Worm (Caenorhabditis elegans): ENCODE measurements around the gene R08C7.4.
A peak's percentile ranks its signal among the peaks of the same experiment; 100 is the strongest.

R08C7.4 gene

ce11 chrIV:4449843-4450242 lies 15.0 kb downstream of the R08C7.4 start (continued):
- TF ChIP-seq nhr-102 (tag; optimal IDR thresholded peaks at IDR 0.05) (peak; percentile 47), T26A8.4 (GFP tag; IDR thresholded peaks at IDR 0.05) (peak; percentile 53)

DNA sequence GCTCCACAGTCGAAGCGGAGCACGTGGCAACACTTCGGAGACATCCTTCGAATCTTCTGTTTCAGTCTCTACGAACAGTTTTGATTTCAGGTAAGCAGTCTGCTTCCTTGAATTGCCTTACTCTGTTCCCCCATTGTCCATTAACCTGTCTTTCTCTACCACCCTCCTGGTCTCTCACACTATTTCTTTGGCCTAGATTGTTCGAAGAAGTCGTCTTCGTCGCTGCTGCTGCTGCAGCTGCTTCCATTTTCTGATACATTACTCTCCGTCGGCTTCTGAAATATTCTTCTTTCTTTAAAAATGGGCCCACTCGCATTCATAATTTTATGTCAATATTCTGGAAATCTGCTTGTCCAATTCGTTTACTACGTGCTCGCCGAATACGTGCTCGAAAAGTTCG lies 16.7 kb downstream of the R08C7.4 start, which contains the start of gene R08C7.1:
Gene R08C7.1, plus strand, starts transcription at position 301 of the 400 bp plus-strand sequence.
- TF ChIP-seq daf-19 (GFP tag; conservative IDR thresholded peaks at IDR 0.05): no peak

DNA sequence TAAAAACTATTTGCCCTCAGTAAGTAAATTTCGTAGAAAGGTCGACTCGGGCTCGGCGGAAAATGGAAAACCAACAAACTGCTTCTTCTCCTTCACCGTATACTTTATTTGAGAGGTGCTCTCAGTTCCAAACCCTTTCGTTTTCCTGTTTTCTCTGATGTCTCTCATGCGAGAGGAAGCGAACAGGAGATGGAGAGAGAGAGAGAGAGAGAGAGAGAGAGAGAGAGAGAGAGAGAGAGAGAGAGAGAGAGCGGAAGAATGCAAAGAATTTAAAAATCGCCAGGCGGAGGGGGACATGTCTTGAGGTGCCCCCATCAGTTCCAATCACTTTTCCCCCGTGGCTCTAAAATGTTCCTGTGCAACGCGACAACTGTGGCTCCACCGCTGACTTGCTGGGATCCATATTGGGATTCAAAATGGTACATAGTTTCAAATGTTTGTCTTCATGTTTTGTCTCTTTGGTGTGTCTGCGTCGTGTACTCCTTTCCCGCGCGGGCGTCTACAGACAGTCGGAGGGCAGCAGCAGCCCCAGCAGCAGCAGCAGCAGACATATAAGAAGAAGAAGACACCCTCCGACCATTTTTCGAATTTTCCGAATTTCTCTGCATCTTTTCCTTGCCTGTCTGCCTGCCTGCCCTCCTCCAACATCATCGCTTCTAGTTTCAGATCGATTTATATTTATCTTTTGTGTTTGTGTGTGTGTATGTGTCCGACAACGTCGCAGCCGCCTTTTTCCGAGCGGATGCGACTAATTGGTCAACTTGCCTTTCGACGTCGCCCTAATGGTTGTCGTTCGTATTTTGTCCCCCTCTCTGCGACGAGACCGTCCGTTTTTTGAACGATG lies 19.7 kb downstream of the R08C7.4 start, which contains the start of gene R08C7.11:
Gene R08C7.11, minus strand, starts transcription at position 608 of the 844 bp plus-strand sequence.
- TF ChIP-seq ceh-28 (tag; optimal IDR thresholded peaks at IDR 0.05): peak; percentile 32
- no peak for TF ChIP-seq sdz-12 (GFP tag; optimal IDR thresholded peaks at IDR 0.05)
- peak in 1 of 2 experiments; percentile 96 for TF ChIP-seq unc-62 (GFP tag; optimal IDR thresholded peaks at IDR 0.05 in 1 of 2)
- TF ChIP-seq unc-62 (tag; optimal IDR thresholded peaks at IDR 0.05): no peak
- peak; percentile 24; the same call in 1 of the 2 replicates for TF ChIP-seq pha-4 (GFP tag; IDR thresholded peaks at IDR 0.05)
- no peak for TF ChIP-seq pha-4 (tag; optimal IDR thresholded peaks at IDR 0.05)
- TF ChIP-seq jun-1 (tag; optimal IDR thresholded peaks at IDR 0.05): no peak
- TF ChIP-seq ceh-20 (GFP tag; IDR thresholded peaks at IDR 0.05): no peak
- TF ChIP-seq mes-2 (tag; optimal IDR thresholded peaks at IDR 0.05; ENCODE audit: poor library complexity, severe bottlenecking): peak; percentile 37
- no peak for TF ChIP-seq pqm-1 (tag; optimal IDR thresholded peaks at IDR 0.05)
- no peak for TF ChIP-seq nhr-77 (tag; optimal IDR thresholded peaks at IDR 0.05)
- peak; percentile 40 for TF ChIP-seq mxl-3 (GFP tag; optimal IDR thresholded peaks at IDR 0.05)
- peak; percentile 33 for TF ChIP-seq hlh-11 (tag; optimal IDR thresholded peaks at IDR 0.05)
- TF ChIP-seq zfp-3 (GFP tag; conservative IDR thresholded peaks at IDR 0.05): no peak
- no peak for TF ChIP-seq rbr-2 (tag; optimal IDR thresholded peaks at IDR 0.05)
- TF ChIP-seq Y105C5A.15 (GFP tag; IDR thresholded peaks at IDR 0.05): no peak
- TF ChIP-seq dmd-9 (GFP tag; IDR thresholded peaks at IDR 0.05): no peak
- TF ChIP-seq fos-1 (tag; optimal IDR thresholded peaks at IDR 0.05): no peak
- TF ChIP-seq aha-1 (tag): peak; percentile 86
- no peak for TF ChIP-seq php-3 (GFP tag; IDR thresholded peaks at IDR 0.05)
- no peak for TF ChIP-seq nhr-10 (tag; optimal IDR thresholded peaks at IDR 0.05)
- peak; percentile 75 for TF ChIP-seq set-16 (GFP tag; IDR thresholded peaks at IDR 0.05)
- peak; percentile 65 for TF ChIP-seq nhr-28 (tag; optimal IDR thresholded peaks at IDR 0.05)
- no peak for TF ChIP-seq gei-8 (GFP tag; optimal IDR thresholded peaks at IDR 0.05)
- TF ChIP-seq nhr-48 (tag; optimal IDR thresholded peaks at IDR 0.05): peak; percentile 20
- TF ChIP-seq daf-8 (GFP tag; IDR thresholded peaks at IDR 0.05): no peak
- TF ChIP-seq dve-1 (tag; optimal IDR thresholded peaks at IDR 0.05; ENCODE audit: insufficient read depth): peak; percentile 21
- no peak for TF ChIP-seq F44E2.7 (GFP tag; IDR thresholded peaks at IDR 0.05)
- peak; percentile 7 to 38 for TF ChIP-seq mdl-1 (tag; optimal IDR thresholded peaks at IDR 0.05)
- TF ChIP-seq lin-15B (tag; optimal IDR thresholded peaks at IDR 0.05): no peak
- TF ChIP-seq ZK337.2 (GFP tag; IDR thresholded peaks at IDR 0.05): no peak
- TF ChIP-seq hlh-30 (tag; optimal IDR thresholded peaks at IDR 0.05; ENCODE audit: insufficient read depth): peak; percentile 6
- TF ChIP-seq lsy-2 (tag; optimal IDR thresholded peaks at IDR 0.05): peak in 1 of 2 experiments; percentile 17
- TF ChIP-seq daf-16 (GFP tag; optimal IDR thresholded peaks at IDR 0.05): no peak
- peak; percentile 5 for TF ChIP-seq daf-16 (tag; optimal IDR thresholded peaks at IDR 0.05)
- 0 out of 2 replicates have a peak, but pooled peaks have one; percentile 5 for TF ChIP-seq hmg-1.1 (GFP tag; IDR thresholded peaks at IDR 0.05)
- TF ChIP-seq ZK546.5 (tag; optimal IDR thresholded peaks at IDR 0.05): no peak
- TF ChIP-seq unc-39 (tag; optimal IDR thresholded peaks at IDR 0.05): no peak
- TF ChIP-seq lin-13 (GFP tag; optimal IDR thresholded peaks at IDR 0.05): no peak

Data from whole organism, L4 larva.